Worm (Caenorhabditis elegans) whole organism, mixed stage, embryonic: ENCODE data around the gene srxa-1.

Experiments
- M03D4.4 ChIP-seq: sonication (generic microtip); optimal IDR thresholded peaks from 2 replicates; lab custom pipeline; 2017; ENCODE audit warnings: mild to moderate bottlenecking, missing genetic modification characterization, missing compliant biosample characterization
- ceh-39 ChIP-seq: fragments of 150-350 bp; optimal IDR thresholded peaks from 2 replicates; lab custom pipeline; 2014; ENCODE audit warnings: missing biosample characterization, missing genetic modification characterization
- ceh-43 ChIP-seq: fragments of 200-800 bp; sonication (Bioruptor generic); optimal IDR thresholded peaks from 2 replicates; lab custom pipeline; 2018; ENCODE audit warnings: mild to moderate bottlenecking, missing genetic modification characterization, moderate library complexity, missing compliant biosample characterization
- ceh-83 ChIP-seq: fragments of 200-800 bp; sonication (Bioruptor generic); optimal IDR thresholded peaks from 2 replicates; lab custom pipeline; 2018; ENCODE audit warnings: mild to moderate bottlenecking, missing genetic modification characterization, missing compliant biosample characterization
- ces-1 ChIP-seq: fragments of 150-350 bp; optimal IDR thresholded peaks from 2 replicates; lab custom pipeline; 2014; ENCODE audit warnings: missing biosample characterization, missing genetic modification reagents, missing genetic modification characterization
- cnd-1 ChIP-seq: fragments of 200-800 bp; sonication (Bioruptor generic); optimal IDR thresholded peaks from 2 replicates; lab custom pipeline; 2018; ENCODE audit warnings: mild to moderate bottlenecking, missing genetic modification characterization, missing compliant biosample characterization
- elt-1 ChIP-seq: sonication (generic microtip); optimal IDR thresholded peaks from 2 replicates; lab custom pipeline; 2017; ENCODE audit warnings: missing genetic modification characterization, mild to moderate bottlenecking, missing compliant biosample characterization, antibody characterized with exemption, moderate library complexity, borderline replicate concordance; ENCODE audit not compliant: insufficient read depth
- ham-2 ChIP-seq: fragments of 200-800 bp; sonication (Bioruptor generic); optimal IDR thresholded peaks from 2 replicates; lab custom pipeline; 2018; ENCODE audit warnings: mild to moderate bottlenecking, missing genetic modification characterization, missing compliant biosample characterization
- hlh-1 ChIP-seq: fragments of 150-350 bp; optimal IDR thresholded peaks from 2 replicates; lab custom pipeline; 2014; ENCODE audit warnings: missing biosample characterization, missing genetic modification reagents, missing genetic modification characterization
- lin-32 ChIP-seq: fragments of 200-800 bp; sonication (Bioruptor generic); optimal IDR thresholded peaks from 2 replicates; lab custom pipeline; 2018; ENCODE audit warnings: mild to moderate bottlenecking, missing genetic modification characterization, missing compliant biosample characterization
- lsy-2 ChIP-seq: fragments of 150-350 bp; optimal IDR thresholded peaks from 2 replicates; lab custom pipeline; 2014; ENCODE audit warnings: missing biosample characterization, missing genetic modification characterization
- mep-1 ChIP-seq: fragments of 150-350 bp; optimal IDR thresholded peaks from 2 replicates; lab custom pipeline; 2017; ENCODE audit warnings: missing biosample characterization, missing genetic modification reagents, missing genetic modification characterization, inconsistent platforms
- mls-2 ChIP-seq: sonication (generic microtip); optimal IDR thresholded peaks from 2 replicates; lab custom pipeline; 2016; ENCODE audit warnings: mild to moderate bottlenecking, missing genetic modification characterization, moderate library complexity, missing compliant biosample characterization
- nhr-2 ChIP-seq: fragments of 150-350 bp; optimal IDR thresholded peaks from 2 replicates; lab custom pipeline; 2014; ENCODE audit warnings: missing biosample characterization, missing genetic modification characterization
- nhr-237 ChIP-seq: fragments of 150-350 bp; optimal IDR thresholded peaks from 2 replicates; lab custom pipeline; 2014; ENCODE audit warnings: missing biosample characterization, missing genetic modification characterization
- nhr-28 ChIP-seq: fragments of 150-350 bp; optimal IDR thresholded peaks from 2 replicates; lab custom pipeline; 2014; ENCODE audit warnings: missing biosample characterization, missing genetic modification characterization
- pha-4 ChIP-seq: fragments of 150-350 bp; optimal IDR thresholded peaks from 2 replicates; lab custom pipeline; 2018; ENCODE audit warnings: missing biosample characterization, missing genetic modification reagents, missing genetic modification characterization
- sem-2 ChIP-seq: fragments of 200-800 bp; sonication (Bioruptor generic); optimal IDR thresholded peaks from 2 replicates; lab custom pipeline; 2018; ENCODE audit warnings: mild to moderate bottlenecking, missing genetic modification characterization, missing compliant biosample characterization
- snpc-4 ChIP-seq: fragments of 150-350 bp; optimal IDR thresholded peaks from 2 replicates; lab custom pipeline; 2014; ENCODE audit warnings: missing biosample characterization, missing genetic modification characterization
- sptf-1 ChIP-seq: sonication (generic microtip); optimal IDR thresholded peaks from 2 replicates; lab custom pipeline; 2017; ENCODE audit warnings: mild to moderate bottlenecking, missing genetic modification characterization, moderate library complexity, missing compliant biosample characterization
- tbx-8 ChIP-seq: fragments of 200-800 bp; sonication (Bioruptor generic); optimal IDR thresholded peaks from 2 replicates; lab custom pipeline; 2018; ENCODE audit warnings: mild to moderate bottlenecking, missing genetic modification characterization, moderate library complexity, missing compliant biosample characterization
- unc-120 ChIP-seq: sonication (generic microtip); optimal IDR thresholded peaks from 2 replicates; lab custom pipeline; 2017; ENCODE audit warnings: missing genetic modification characterization, missing compliant biosample characterization; ENCODE audit not compliant: poor library complexity, severe bottlenecking
- unc-39 ChIP-seq: fragments of 150-350 bp; optimal IDR thresholded peaks from 2 replicates; lab custom pipeline; 2014; ENCODE audit warnings: missing biosample characterization, missing genetic modification characterization
- unc-62 ChIP-seq: fragments of 150-350 bp; optimal IDR thresholded peaks from 2 replicates; lab custom pipeline; 2014; ENCODE audit warnings: missing biosample characterization, missing genetic modification reagents, missing genetic modification characterization
- zip-8 ChIP-seq: fragments of 150-350 bp; optimal IDR thresholded peaks from 2 replicates; lab custom pipeline; 2014; ENCODE audit warnings: missing biosample characterization, missing genetic modification characterization
- ztf-11 ChIP-seq: fragments of 150-350 bp; optimal IDR thresholded peaks from 2 replicates; lab custom pipeline; 2014; ENCODE audit warnings: missing biosample characterization, missing genetic modification characterization

srxa-1 gene

DNA sequence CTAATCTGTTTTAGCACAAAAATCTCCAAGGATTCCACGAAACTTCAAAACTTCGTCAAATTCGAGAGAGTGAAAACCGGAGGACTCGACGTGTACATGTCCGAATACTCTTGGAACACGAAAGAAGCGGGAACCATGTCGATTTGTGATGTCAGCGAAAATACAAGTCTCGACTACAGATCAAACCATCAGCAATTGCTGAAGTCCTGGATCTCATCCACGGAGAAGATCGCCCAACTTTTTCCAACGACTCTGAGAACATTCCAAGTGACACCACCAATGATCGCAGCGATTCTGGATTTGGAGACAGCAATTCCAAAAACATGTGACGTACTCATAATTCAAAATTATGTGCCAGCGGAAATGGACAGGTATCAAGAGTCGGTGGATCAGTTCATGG lies 9.4 kb upstream of the srxa-1 start:
- no peak for TF ChIP-seq sem-2
- no peak for TF ChIP-seq lsy-2 (tag; lab: Kevin White, UChicago)
- no peak for TF ChIP-seq unc-120
- TF ChIP-seq unc-39 (tag; lab: Kevin White, UChicago): no peak
- TF ChIP-seq unc-62 (GFP tag; lab: Kevin White, UChicago): no peak
- TF ChIP-seq sptf-1: no peak
- no peak for TF ChIP-seq hlh-1 (tag; lab: Kevin White, UChicago)
- TF ChIP-seq pha-4: no peak
- no peak for TF ChIP-seq elt-1 (tag; lab: Kevin White, UChicago)
- TF ChIP-seq ceh-39 (tag; lab: Kevin White, UChicago): no peak
- TF ChIP-seq cnd-1: no peak
- TF ChIP-seq ham-2 (GFP tag; lab: Kevin White, UChicago): no peak
- no peak for TF ChIP-seq nhr-237 (tag; lab: Kevin White, UChicago)

ce11 chrV:20727458-20727857 lies 4.4 kb upstream of the srxa-1 start:
- TF ChIP-seq pha-4 (no peak), M03D4.4 (no peak), ceh-83 (no peak), elt-1 (tag; lab: Kevin White, UChicago) (no peak), snpc-4 (tag; lab: Kevin White, UChicago) (no peak), hlh-1 (tag; lab: Kevin White, UChicago) (no peak), unc-120 (no peak), sptf-1 (no peak), mep-1 (tag; lab: Kevin White, UChicago) (no peak), cnd-1 (no peak), ham-2 (GFP tag; lab: Kevin White, UChicago) (no peak)

- TF ChIP-seq nhr-28 (no peak), snpc-4 (tag; lab: Kevin White, UChicago) (no peak), mep-1 (tag; lab: Kevin White, UChicago) (peak; percentile 40), unc-120 (peak; percentile 9), lsy-2 (tag; lab: Kevin White, UChicago) (peak; percentile 5), mls-2 (tag; lab: Kevin White, UChicago) (peak; percentile 42), pha-4 (peak; percentile 53), cnd-1 (no peak)
These were observed 3.0 kb upstream of the srxa-1 start, which contains the start of gene ipla-3 for ce11 chrV:20728763-20729350. ipla-3 (minus strand) TSS chrV:20729272.

DNA sequence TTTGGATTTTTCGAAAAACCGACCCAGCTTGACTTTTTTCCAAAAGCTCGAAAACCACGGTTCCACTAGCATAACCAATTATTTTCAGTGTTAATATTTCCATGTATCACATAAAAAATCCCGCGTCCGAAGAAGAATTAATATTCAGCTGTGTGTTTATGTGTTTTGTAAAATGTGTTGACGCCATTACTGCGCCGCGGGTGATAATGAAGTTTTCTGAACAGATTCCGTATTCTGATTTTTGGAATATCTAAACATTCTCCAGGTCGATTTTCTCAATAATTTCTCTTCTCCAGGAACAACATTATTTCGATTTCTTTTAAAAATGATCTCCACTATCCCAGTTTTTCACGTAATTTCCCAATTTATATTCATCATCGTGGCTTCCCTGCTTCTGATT lies 2.8 kb downstream of the srxa-1 start, which contains the start of gene srxa-6:
srxa-6 (plus strand) TSS at position 301 of the 400 bp plus-strand sequence.
- no peak for TF ChIP-seq sem-2
- no peak for TF ChIP-seq ceh-43 (GFP tag; lab: Kevin White, UChicago)

DNA sequence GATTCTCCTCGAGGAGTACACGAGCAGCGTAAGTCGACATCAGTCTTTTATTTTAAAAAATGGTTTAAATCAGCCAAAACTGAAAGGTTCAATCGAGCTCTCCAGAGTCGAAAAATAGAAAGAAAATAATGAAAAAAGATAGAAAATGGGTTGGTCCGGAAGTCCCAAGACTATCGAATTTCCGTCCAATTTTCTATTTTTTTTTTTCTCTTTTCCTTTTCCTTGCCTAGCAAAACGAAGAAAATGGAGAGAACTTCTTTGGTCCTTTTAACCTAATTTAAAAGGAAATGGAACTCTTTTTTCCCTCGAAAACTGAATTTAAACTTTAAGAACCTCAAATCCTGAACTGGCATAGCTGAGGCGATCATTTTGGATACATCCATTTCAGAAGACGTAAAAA lies 7.5 kb downstream of the srxa-1 start:
- no peak for TF ChIP-seq sptf-1
- TF ChIP-seq ceh-39 (tag; lab: Kevin White, UChicago): no peak
- no peak for TF ChIP-seq tbx-8 (GFP tag; lab: Kevin White, UChicago)
- TF ChIP-seq ces-1 (GFP tag; lab: Kevin White, UChicago): peak; percentile 64
- TF ChIP-seq, all 35 proteins: peak for 1

ce11 chrV:20744290-20744837 lies 12.5 kb downstream of the srxa-1 start, which contains the start of gene dnj-25:
dnj-25 (minus strand) TSS chrV:20744346.
- TF ChIP-seq nhr-28: no peak
- no peak for TF ChIP-seq ceh-43 (GFP tag; lab: Kevin White, UChicago)
- TF ChIP-seq sptf-1: no peak
- TF ChIP-seq lin-32 (GFP tag; lab: Kevin White, UChicago): no peak
- TF ChIP-seq zip-8: no peak
- TF ChIP-seq hlh-1 (tag; lab: Kevin White, UChicago): peak; percentile 9
- TF ChIP-seq ztf-11 (tag; lab: Kevin White, UChicago): no peak
- no peak for TF ChIP-seq tbx-8 (GFP tag; lab: Kevin White, UChicago)
- no peak for TF ChIP-seq ceh-83
- peak; percentile 29 for TF ChIP-seq mep-1 (tag; lab: Kevin White, UChicago)
- TF ChIP-seq unc-62 (GFP tag; lab: Kevin White, UChicago): no peak
- TF ChIP-seq nhr-237 (tag; lab: Kevin White, UChicago): no peak

- peak; percentile 98 for TF ChIP-seq pha-4
- no peak for TF ChIP-seq nhr-2 (tag; lab: Kevin White, UChicago)
These were observed 13.4 kb downstream of the srxa-1 start for ce11 chrV:20745278-20745677.
